Worm (Caenorhabditis elegans): ENCODE measurements around the gene ifb-1.
A peak's percentile ranks its signal among the peaks of the same experiment; 100 is the strongest.

Gene ifb-1

DNA sequence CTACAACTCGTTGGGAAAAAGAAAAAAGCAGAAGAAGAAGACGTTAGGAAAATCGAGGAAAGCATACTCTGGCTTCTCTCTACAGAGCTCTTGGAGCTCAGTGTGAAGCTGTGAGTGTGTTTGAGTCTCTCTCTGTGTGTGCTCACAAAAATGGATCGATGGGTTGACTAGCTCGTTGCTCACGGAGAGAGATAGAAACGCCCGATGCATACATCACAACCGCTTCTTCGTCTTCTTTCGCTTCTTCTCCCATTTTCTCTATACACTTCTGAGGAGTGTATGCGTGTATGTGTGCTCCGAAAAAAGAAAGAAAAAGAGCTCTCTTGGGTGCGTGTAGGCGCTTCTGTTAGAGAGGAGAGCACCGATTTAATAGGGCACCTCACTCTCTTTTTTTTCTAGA, 40.3 kb upstream of the ifb-1 start (continued):
- TF ChIP-seq crh-2 (tag; optimal IDR thresholded peaks at IDR 0.05) (peak; percentile 80), nhr-237 (tag; optimal IDR thresholded peaks at IDR 0.05) (no peak), nhr-12 (tag; optimal IDR thresholded peaks at IDR 0.05) (no peak), skn-1 (tag; optimal IDR thresholded peaks at IDR 0.05) (no peak), egl-27 (tag; optimal IDR thresholded peaks at IDR 0.05) (no peak), mdl-1 (tag; optimal IDR thresholded peaks at IDR 0.05) (peak in 1 of 2 experiments; percentile 55), nhr-6 (tag; optimal IDR thresholded peaks at IDR 0.05) (peak; percentile 82), blmp-1 (tag; optimal IDR thresholded peaks at IDR 0.05; ENCODE audit: insufficient read depth) (no peak), ztf-1 (GFP tag; conservative IDR thresholded peaks at IDR 0.05) (no peak), C34F6.9 (tag; optimal IDR thresholded peaks at IDR 0.05) (peak; percentile 88), ceh-82 (tag; optimal IDR thresholded peaks at IDR 0.05) (peak; percentile 3)

- no peak for TF ChIP-seq alr-1 (tag; optimal IDR thresholded peaks at IDR 0.05)
- no peak for TF ChIP-seq dmd-4 (tag; optimal IDR thresholded peaks at IDR 0.05)
- no peak for TF ChIP-seq blmp-1 (tag; optimal IDR thresholded peaks at IDR 0.05; ENCODE audit: insufficient read depth)
- TF ChIP-seq ceh-82 (tag; optimal IDR thresholded peaks at IDR 0.05), result no peak
- TF ChIP-seq egl-27 (tag; optimal IDR thresholded peaks at IDR 0.05), result no peak
- TF ChIP-seq unc-62 (GFP tag; optimal IDR thresholded peaks at IDR 0.05), result no peak
- TF ChIP-seq C34F6.9 (tag; optimal IDR thresholded peaks at IDR 0.05), result peak; percentile 10
Observed at ce11 chrII:5727707-5728106, 37.7 kb upstream of the ifb-1 start, which contains the start of gene rab-3. Gene rab-3, minus strand, starts transcription at chrII:5727853.

DNA sequence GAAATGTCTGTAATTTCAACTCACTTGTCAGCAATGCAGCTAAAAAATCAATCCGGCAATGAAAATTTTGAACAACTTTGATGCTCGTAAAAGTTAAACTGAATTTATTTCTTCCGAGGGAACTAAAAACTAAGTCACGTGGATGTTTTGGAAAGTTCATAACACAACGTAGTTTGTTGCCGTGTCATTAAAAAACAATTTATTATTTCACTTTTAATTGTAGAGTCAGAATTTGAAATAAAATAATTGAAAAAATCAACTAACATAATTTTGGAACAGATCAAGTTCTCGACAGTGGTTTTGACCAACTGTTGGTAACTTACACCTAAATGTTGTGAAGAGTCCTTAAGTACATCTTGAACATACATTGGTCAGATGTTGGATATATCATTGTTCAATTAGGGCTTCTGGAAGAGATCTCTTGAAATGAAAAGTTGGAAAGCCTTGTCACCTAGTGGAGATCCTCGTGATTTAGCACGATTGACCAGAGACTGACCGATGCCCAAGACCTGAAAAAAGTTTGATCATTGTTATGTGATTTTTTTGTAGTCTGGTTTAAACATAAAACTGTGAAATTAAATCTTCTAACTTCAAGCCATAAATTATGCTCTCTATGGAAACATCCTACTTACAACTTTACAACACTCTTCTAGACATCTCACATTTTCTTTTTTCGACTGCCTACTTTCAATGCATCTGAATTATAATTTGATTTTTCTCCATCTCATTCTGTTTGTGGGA, 34.9 kb upstream of the ifb-1 start, which contains the start of the genes C18A3.7 and C18A3.11:
TSS of gene C18A3.7 (minus strand) at position 101 of the 741 bp plus-strand sequence.
TSS of gene C18A3.11 (plus strand) at position 691 of the 741 bp plus-strand sequence.
- TF ChIP-seq ama-1 (optimal IDR thresholded peaks at IDR 0.05) (no peak), ceh-16 (tag; optimal IDR thresholded peaks at IDR 0.05) (no peak)

- TF ChIP-seq peb-1 (tag; optimal IDR thresholded peaks at IDR 0.05) (no peak), lsy-2 (tag; optimal IDR thresholded peaks at IDR 0.05) (no peak), nhr-25 (tag; optimal IDR thresholded peaks at IDR 0.05) (no peak), unc-55 (GFP tag; optimal IDR thresholded peaks at IDR 0.05) (no peak), ama-1 (optimal IDR thresholded peaks at IDR 0.05) (no peak), mdl-1 (tag; optimal IDR thresholded peaks at IDR 0.05) (no peak), nhr-21 (tag; optimal IDR thresholded peaks at IDR 0.05) (no peak), nhr-237 (tag; optimal IDR thresholded peaks at IDR 0.05) (no peak), sma-9 (GFP tag; optimal IDR thresholded peaks at IDR 0.05) (no peak), sma-9 (tag; optimal IDR thresholded peaks at IDR 0.05) (no peak), nhr-129 (tag; optimal IDR thresholded peaks at IDR 0.05) (no peak), skn-1 (tag; optimal IDR thresholded peaks at IDR 0.05) (no peak), ZK546.5 (tag; optimal IDR thresholded peaks at IDR 0.05) (no peak), lin-11 (tag; optimal IDR thresholded peaks at IDR 0.05) (no peak), nhr-12 (tag; optimal IDR thresholded peaks at IDR 0.05) (no peak), ztf-1 (GFP tag; conservative IDR thresholded peaks at IDR 0.05) (no peak), ceh-16 (tag; optimal IDR thresholded peaks at IDR 0.05) (no peak), unc-62 (GFP tag; optimal IDR thresholded peaks at IDR 0.05) (no peak), nhr-77 (tag; optimal IDR thresholded peaks at IDR 0.05) (no peak), zag-1 (tag; optimal IDR thresholded peaks at IDR 0.05) (no peak)
Observed at ce11 chrII:5734883-5735282, 30.5 kb upstream of the ifb-1 start.

DNA sequence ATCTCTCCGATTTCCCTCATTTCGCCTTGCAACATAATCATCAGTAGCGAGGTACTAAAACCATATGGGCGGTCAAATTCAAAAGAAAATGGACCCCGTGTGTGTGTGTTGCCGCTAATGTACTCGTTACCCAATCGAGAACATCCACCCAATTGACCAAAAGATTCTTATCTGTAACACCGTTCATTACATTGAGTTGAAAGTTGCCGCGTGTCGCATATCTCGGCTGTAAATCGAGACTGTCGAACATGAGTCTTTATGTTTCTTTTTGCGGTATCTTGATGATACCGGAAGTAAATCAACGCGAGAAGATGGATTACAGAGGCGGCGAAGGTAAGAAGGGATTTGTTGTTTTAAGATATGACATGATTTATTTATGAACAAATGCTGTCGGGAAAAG, 29.7 kb upstream of the ifb-1 start:
- TF ChIP-seq ceh-16 (tag; optimal IDR thresholded peaks at IDR 0.05) (peak; percentile 94), elt-1 (tag; optimal IDR thresholded peaks at IDR 0.05) (peak; percentile 20), zag-1 (tag; optimal IDR thresholded peaks at IDR 0.05) (no peak)

DNA sequence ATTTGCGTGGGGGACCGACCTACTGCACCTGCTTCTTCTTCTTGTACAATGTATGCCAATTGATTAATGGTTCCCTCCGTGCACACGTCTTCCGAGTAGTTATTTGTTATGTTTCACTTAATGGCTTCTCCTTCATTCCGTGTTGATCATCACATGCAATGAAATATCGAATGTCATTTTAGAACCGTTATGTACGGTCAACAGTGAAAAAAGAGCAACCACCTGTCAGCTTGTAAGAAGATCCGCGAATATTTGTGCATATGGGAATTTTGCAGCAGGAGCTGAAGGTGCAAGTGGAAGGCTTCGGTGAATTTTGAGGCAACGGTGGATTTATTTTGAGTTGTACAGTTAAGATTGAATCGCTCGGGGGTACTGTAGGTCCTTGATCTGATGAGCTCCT, 28.8 kb upstream of the ifb-1 start:
- TF ChIP-seq lin-39 (tag; optimal IDR thresholded peaks at IDR 0.05) (no peak), unc-62 (GFP tag; optimal IDR thresholded peaks at IDR 0.05) (no peak), snpc-4 (tag; optimal IDR thresholded peaks at IDR 0.05) (no peak), mbf-1 (tag; optimal IDR thresholded peaks at IDR 0.05) (no peak)

Data from whole organism, L2 larva.